Worm (Caenorhabditis elegans) whole organism, midembryonic: ENCODE data around the gene W09B6.4.

ENCODE experiments used
- T22C8.4 ChIP-seq: fragments of 200-800 bp; sonication (Bioruptor generic); IDR thresholded peaks from 2 replicates; pipeline ENCODE4 v1.3.6; 2022; ENCODE audit warnings: missing genetic modification characterization, missing compliant biosample characterization
- cog-1 ChIP-seq: sonication (generic microtip); optimal IDR thresholded peaks from 2 replicates; lab custom pipeline; 2016; ENCODE audit warnings: missing genetic modification characterization, missing compliant biosample characterization
- flt-1 ChIP-seq: fragments of 200-800 bp; sonication (Bioruptor generic); IDR thresholded peaks from 2 replicates; pipeline ENCODE4 v1.3.6; 2022; ENCODE audit warnings: missing genetic modification characterization, missing compliant biosample characterization
- klf-2 ChIP-seq: fragments of 200-800 bp; sonication (Bioruptor generic); conservative IDR thresholded peaks from 2 replicates; pipeline ENCODE4 v1.3.6; 2022; ENCODE audit warnings: missing genetic modification reagents, missing genetic modification characterization, missing compliant biosample characterization
- med-1 ChIP-seq: sonication (generic microtip); optimal IDR thresholded peaks from 2 replicates; lab custom pipeline; 2017; ENCODE audit warnings: missing genetic modification characterization, mild to moderate bottlenecking, missing compliant biosample characterization, antibody characterized with exemption, missing genetic modification reagents; ENCODE audit not compliant: insufficient read depth
- ref-1 ChIP-seq: fragments of 200-800 bp; sonication (Bioruptor generic); conservative IDR thresholded peaks from 2 replicates; pipeline ENCODE4 v1.3.6; 2022; ENCODE audit warnings: missing genetic modification reagents, missing genetic modification characterization, missing compliant biosample characterization
- tab-1 ChIP-seq: fragments of 200-800 bp; sonication (Bioruptor generic); IDR thresholded peaks from 2 replicates; pipeline ENCODE4 v1.3.6; 2022; ENCODE audit warnings: missing genetic modification characterization, missing compliant biosample characterization
- ztf-23 ChIP-seq: fragments of 200-800 bp; sonication (Bioruptor generic); IDR thresholded peaks from 2 replicates; pipeline ENCODE4 v1.3.6; 2022; ENCODE audit warnings: missing genetic modification reagents, missing genetic modification characterization, missing compliant biosample characterization
- ztf-29 ChIP-seq: fragments of 200-800 bp; sonication (Bioruptor generic); IDR thresholded peaks from 2 replicates; pipeline ENCODE4 v1.3.6; 2022; ENCODE audit warnings: missing genetic modification reagents, missing genetic modification characterization, missing compliant biosample characterization

- TF ChIP-seq flt-1 (GFP tag; lab: Robert Waterston, UW) (no peak), klf-2 (no peak), cog-1 (tag; lab: Kevin White, UChicago) (no peak), T22C8.4 (GFP tag; lab: Robert Waterston, UW) (no peak), tab-1 (GFP tag; lab: Robert Waterston, UW) (no peak), ztf-23 (GFP tag; lab: Robert Waterston, UW) (no peak), med-1 (GFP tag; lab: Kevin White, UChicago) (no peak), ref-1 (GFP tag; lab: Robert Waterston, UW) (no peak), ztf-29 (GFP tag; lab: Robert Waterston, UW) (no peak)
Measured at ce11 chrII:1141720-1142574, 1.3 kb upstream of the W09B6.4 start.
